Fruit fly (Drosophila melanogaster) whole organism, embryonic: Measurements from ENCODE around the gene CG43672.

Experiments used
- Adf1 ChIP-seq: fragments of 200-800 bp; sonication (Bioruptor generic); IDR thresholded peaks from 2 replicates; pipeline ENCODE4 v1.3.6; 2022; ENCODE audit warnings: missing biosample characterization, missing genetic modification characterization
- CG10274 ChIP-seq: fragments of 200-800 bp; sonication (Bioruptor generic); optimal IDR thresholded peaks from 3 replicates; lab custom pipeline; 2017; ENCODE audit warnings: missing biosample characterization, mild to moderate bottlenecking, missing genetic modification characterization
- CG10543 ChIP-seq: fragments of 200-800 bp; sonication (Bioruptor generic); optimal IDR thresholded peaks from 3 replicates; lab custom pipeline; 2017; ENCODE audit warnings: missing biosample characterization, mild to moderate bottlenecking, missing genetic modification characterization, moderate library complexity
- CG11093 ChIP-seq: fragments of 200-800 bp; sonication (Bioruptor generic); IDR thresholded peaks from 3 replicates; pipeline ENCODE4 v1.3.6; 2022; ENCODE audit warnings: missing biosample characterization, missing genetic modification characterization
- CG11504 ChIP-seq: fragments of 200-800 bp; sonication (Bioruptor generic); optimal IDR thresholded peaks from 3 replicates; lab custom pipeline; 2019; ENCODE audit warnings: missing biosample characterization, mild to moderate bottlenecking, missing genetic modification characterization, moderate library complexity
- CG1233 ChIP-seq: fragments of 200-800 bp; sonication (Bioruptor generic); optimal IDR thresholded peaks from 4 replicates; lab custom pipeline; 2018; ENCODE audit warnings: missing biosample characterization, mild to moderate bottlenecking, missing genetic modification characterization
- CG12942 ChIP-seq: fragments of 200-800 bp; sonication (Bioruptor generic); optimal IDR thresholded peaks from 3 replicates; lab custom pipeline; 2016; ENCODE audit warnings: missing biosample characterization, missing genetic modification characterization
- CG14014 ChIP-seq: fragments of 200-800 bp; sonication (Bioruptor generic); IDR thresholded peaks from 2 replicates; pipeline ENCODE4 v1.3.6; 2022; ENCODE audit warnings: missing biosample characterization, missing genetic modification characterization
- CG15514 ChIP-seq: fragments of 200-800 bp; sonication (Bioruptor generic); optimal IDR thresholded peaks from 3 replicates; lab custom pipeline; 2017; ENCODE audit warnings: missing biosample characterization, missing genetic modification characterization, mild to moderate bottlenecking, moderate library complexity, missing genetic modification reagents
- CG17829 ChIP-seq: fragments of 200-800 bp; optimal IDR thresholded peaks from 2 replicates; lab custom pipeline; 2019; ENCODE audit warnings: missing biosample characterization, mild to moderate bottlenecking, missing genetic modification characterization, moderate library complexity
- CG2678 ChIP-seq: fragments of 200-800 bp; sonication (Bioruptor generic); optimal IDR thresholded peaks from 3 replicates; lab custom pipeline; 2019; ENCODE audit warnings: missing biosample characterization, mild to moderate bottlenecking, missing genetic modification characterization, moderate library complexity
- CG2889 ChIP-seq: fragments of 200-800 bp; sonication (Bioruptor generic); IDR thresholded peaks from 3 replicates; pipeline ENCODE4 v1.3.6; 2022; ENCODE audit warnings: missing biosample characterization, missing genetic modification characterization
- CG31441 ChIP-seq: fragments of 200-800 bp; sonication (Bioruptor generic); IDR thresholded peaks from 2 replicates; pipeline ENCODE4 v1.3.6; 2022; ENCODE audit warnings: missing biosample characterization, missing genetic modification characterization
- CG3407 ChIP-seq: fragments of 200-800 bp; sonication (Bioruptor generic); optimal IDR thresholded peaks from 2 replicates; lab custom pipeline; 2018; ENCODE audit warnings: missing biosample characterization, mild to moderate bottlenecking, missing genetic modification characterization
- CG34224 ChIP-seq: fragments of 200-800 bp; sonication (Bioruptor generic); IDR thresholded peaks from 3 replicates; pipeline ENCODE4 v1.3.6; 2022; ENCODE audit warnings: missing biosample characterization, missing genetic modification characterization; ENCODE audit not compliant: partially characterized antibody
- CG4282 ChIP-seq: fragments of 200-800 bp; sonication (Bioruptor generic); optimal IDR thresholded peaks from 2 replicates; lab custom pipeline; 2016; ENCODE audit warnings: missing biosample characterization, missing genetic modification characterization
- CG6765 ChIP-seq: fragments of 200-800 bp; sonication (Bioruptor generic); optimal IDR thresholded peaks from 3 replicates; lab custom pipeline; 2017; ENCODE audit warnings: missing biosample characterization, mild to moderate bottlenecking, missing genetic modification characterization
- CG6854 ChIP-seq: fragments of 200-800 bp; sonication (Bioruptor generic); optimal IDR thresholded peaks from 3 replicates; lab custom pipeline; 2017; ENCODE audit warnings: missing biosample characterization, mild to moderate bottlenecking, missing genetic modification characterization
- CG7357 ChIP-seq: fragments of 200-800 bp; sonication (Bioruptor generic); IDR thresholded peaks from 3 replicates; pipeline ENCODE4 v1.3.6; 2022; ENCODE audit warnings: missing biosample characterization, missing genetic modification characterization
- CG8290 ChIP-seq, 3 experiments: fragments of 200-800 bp; sonication (Bioruptor generic); optimal IDR thresholded peaks; 2 replicates each; lab custom pipeline; 2016 to 2019; ENCODE audit warnings: missing biosample characterization in 3 of 3, missing genetic modification characterization in 3 of 3, mild to moderate bottlenecking in 2 of 3, moderate library complexity in 1 of 3
- CoRest ChIP-seq: fragments of 200-800 bp; sonication (Bioruptor generic); optimal IDR thresholded peaks from 3 replicates; lab custom pipeline; 2018; ENCODE audit warnings: missing biosample characterization, mild to moderate bottlenecking, missing genetic modification characterization, moderate library complexity
- Dek ChIP-seq: fragments of 200-800 bp; sonication (Bioruptor generic); optimal IDR thresholded peaks from 3 replicates; lab custom pipeline; 2019; ENCODE audit warnings: missing biosample characterization, mild to moderate bottlenecking, missing genetic modification characterization, moderate library complexity
- Doc2 ChIP-seq: fragments of 200-800 bp; sonication (Bioruptor generic); IDR thresholded peaks from 2 replicates; pipeline ENCODE4 v1.3.6; 2022; ENCODE audit warnings: missing biosample characterization, missing genetic modification characterization
- Drgx ChIP-seq: fragments of 200-800 bp; sonication (Bioruptor generic); IDR thresholded peaks from 2 replicates; pipeline ENCODE4 v1.3.6; 2022; ENCODE audit warnings: missing biosample characterization, missing genetic modification characterization
- Ets65A ChIP-seq: fragments of 200-800 bp; sonication (Bioruptor generic); peaks from one replicate; lab custom pipeline; 2016; ENCODE audit warnings: missing biosample characterization, missing genetic modification characterization
- Ets97D ChIP-seq: fragments of 200-800 bp; sonication (Bioruptor generic); optimal IDR thresholded peaks from 3 replicates; lab custom pipeline; 2016; ENCODE audit warnings: missing biosample characterization, missing genetic modification characterization
- GATAe ChIP-seq: fragments of 200-800 bp; sonication (Bioruptor generic); conservative IDR thresholded peaks from 2 replicates; pipeline ENCODE4 v1.3.6; 2022; ENCODE audit warnings: missing biosample characterization, missing genetic modification characterization
- HHEX ChIP-seq: fragments of 200-800 bp; sonication (Bioruptor generic); optimal IDR thresholded peaks from 3 replicates; lab custom pipeline; 2017; ENCODE audit warnings: missing biosample characterization, mild to moderate bottlenecking, missing genetic modification characterization, missing genetic modification reagents
- Hmr ChIP-seq: fragments of 200-800 bp; sonication (Bioruptor generic); optimal IDR thresholded peaks from 3 replicates; lab custom pipeline; 2017; ENCODE audit warnings: mild to moderate bottlenecking, missing biosample characterization, missing genetic modification reagents, missing genetic modification characterization
- Hr39 ChIP-seq: fragments of >200 bp; optimal IDR thresholded peaks from 2 replicates; lab custom pipeline; 2017
- Kr ChIP-seq: fragments of 200-800 bp; sonication (Bioruptor generic); optimal IDR thresholded peaks from 2 replicates; lab custom pipeline; 2017; ENCODE audit warnings: missing biosample characterization, mild to moderate bottlenecking, missing genetic modification characterization
- Mes4 ChIP-seq: fragments of 200-800 bp; sonication (Bioruptor generic); optimal IDR thresholded peaks from 2 replicates; lab custom pipeline; 2016; ENCODE audit warnings: missing biosample characterization, missing genetic modification characterization
- Nf-YA ChIP-seq: fragments of 200-800 bp; sonication (Bioruptor generic); IDR thresholded peaks from 2 replicates; pipeline ENCODE4 v1.3.6; 2022; ENCODE audit warnings: missing biosample characterization, missing genetic modification characterization
- Trl ChIP-seq, 3 experiments: fragments of >200 bp in 2 of 3; fragments of 200-800 bp in 1 of 3; sonication (Bioruptor generic) in 1 of 3; optimal IDR thresholded peaks; 2 replicates in 1 of 3; 3 replicates in 2 of 3; lab custom pipeline; 2016 to 2017; ENCODE audit warnings: missing biosample characterization in 1 of 3, missing genetic modification characterization in 1 of 3
- Vsx1 ChIP-seq: fragments of 200-800 bp; sonication (Bioruptor generic); optimal IDR thresholded peaks from 2 replicates; lab custom pipeline; 2017; ENCODE audit warnings: missing biosample characterization, mild to moderate bottlenecking, missing genetic modification characterization, missing genetic modification reagents
- ash1 ChIP-seq: fragments of 200-800 bp; sonication (Bioruptor generic); optimal IDR thresholded peaks from 2 replicates; lab custom pipeline; 2018; ENCODE audit warnings: missing biosample characterization, mild to moderate bottlenecking, missing genetic modification characterization
- bab2 ChIP-seq: fragments of 200-800 bp; sonication (Bioruptor generic); optimal IDR thresholded peaks from 2 replicates; lab custom pipeline; 2016; ENCODE audit warnings: missing biosample characterization, missing genetic modification characterization
- gt ChIP-seq: fragments of 200-800 bp; sonication (Bioruptor generic); IDR thresholded peaks from 2 replicates; pipeline ENCODE4 v1.3.6; 2022; ENCODE audit warnings: missing biosample characterization, missing genetic modification characterization
- lov ChIP-seq, 2 experiments: fragments of 200-800 bp in 1 of 2; fragments of >200 bp in 1 of 2; sonication (Bioruptor generic) in 1 of 2; IDR thresholded peaks in 1 of 2; optimal IDR thresholded peaks in 1 of 2; 2 replicates in 1 of 2; 3 replicates in 1 of 2; pipeline versions ENCODE4 v1.3.6 to Lab custom; 2017 to 2022; ENCODE audit warnings: missing biosample characterization in 1 of 2, missing genetic modification characterization in 1 of 2
- pho ChIP-seq: fragments of 200-800 bp; sonication (Bioruptor generic); optimal IDR thresholded peaks from 2 replicates; lab custom pipeline; 2016; ENCODE audit warnings: missing biosample characterization, missing genetic modification characterization
- ranshi ChIP-seq: fragments of 200-800 bp; sonication (Bioruptor generic); IDR thresholded peaks from 2 replicates; pipeline ENCODE4 v1.3.6; 2022; ENCODE audit warnings: missing biosample characterization, missing genetic modification characterization
- row ChIP-seq: fragments of 200-800 bp; sonication (Bioruptor generic); IDR thresholded peaks from 3 replicates; pipeline ENCODE4 v1.3.6; 2022; ENCODE audit warnings: missing biosample characterization, missing genetic modification characterization
- sd ChIP-seq: fragments of 200-800 bp; sonication (Bioruptor generic); optimal IDR thresholded peaks from 3 replicates; lab custom pipeline; 2018; ENCODE audit warnings: missing biosample characterization, mild to moderate bottlenecking, missing genetic modification characterization, moderate library complexity
- sob ChIP-seq: fragments of 200-800 bp; sonication (Bioruptor generic); IDR thresholded peaks from 2 replicates; pipeline ENCODE4 v1.3.6; 2022; ENCODE audit warnings: missing biosample characterization, missing genetic modification characterization
- wek ChIP-seq: fragments of 200-800 bp; sonication (Bioruptor generic); optimal IDR thresholded peaks from 3 replicates; lab custom pipeline; 2018; ENCODE audit warnings: missing biosample characterization, mild to moderate bottlenecking, missing genetic modification characterization, moderate library complexity

The CG43672 gene

DNA sequence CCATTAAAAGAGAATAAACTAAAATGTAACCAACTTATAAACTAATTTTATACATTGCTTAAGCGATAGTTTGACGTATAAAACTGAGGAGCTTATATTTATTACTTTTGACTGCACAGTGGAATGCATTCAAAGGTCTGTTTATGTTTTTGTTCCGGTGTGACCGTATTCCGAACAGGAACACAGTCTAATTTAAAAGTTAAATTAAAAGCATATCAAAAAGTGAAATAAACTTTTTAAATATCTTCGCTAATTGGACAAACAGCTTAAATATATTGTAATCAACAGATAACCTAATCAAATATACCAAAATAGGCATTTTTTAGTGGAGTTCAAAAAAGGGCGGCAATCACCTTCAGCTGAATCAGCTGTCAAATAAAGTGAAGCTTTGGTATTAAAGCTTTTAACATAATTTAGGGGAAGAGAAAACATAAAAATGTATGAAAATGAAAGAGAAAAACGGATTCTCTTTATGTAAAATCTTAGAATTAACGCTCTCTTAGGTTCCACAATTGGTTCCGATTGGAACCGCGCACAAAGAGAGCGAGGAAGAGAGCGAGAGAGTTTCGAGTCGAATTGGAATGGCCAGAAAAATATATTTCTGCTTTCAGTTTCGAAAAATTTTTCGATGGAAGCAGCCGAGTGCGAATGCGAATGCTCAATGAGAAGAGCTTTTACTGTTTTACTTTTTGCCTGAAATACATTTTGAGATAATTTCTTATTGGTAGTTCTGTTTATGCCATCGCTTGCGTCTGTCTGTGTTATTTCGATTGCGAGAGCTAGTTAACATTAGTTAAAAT, 31.2 kb downstream of the CG43672 start, which contains the start of the genes PGRP-LE and sd (continued):
- peak; percentile 12 for TF ChIP-seq CoRest (tag; lab: Kevin White, UChicago)
- TF ChIP-seq CG34224: peak; percentile 54; the same call in 2 of the 3 replicates
- TF ChIP-seq, all 482 proteins: peak for 49

DNA sequence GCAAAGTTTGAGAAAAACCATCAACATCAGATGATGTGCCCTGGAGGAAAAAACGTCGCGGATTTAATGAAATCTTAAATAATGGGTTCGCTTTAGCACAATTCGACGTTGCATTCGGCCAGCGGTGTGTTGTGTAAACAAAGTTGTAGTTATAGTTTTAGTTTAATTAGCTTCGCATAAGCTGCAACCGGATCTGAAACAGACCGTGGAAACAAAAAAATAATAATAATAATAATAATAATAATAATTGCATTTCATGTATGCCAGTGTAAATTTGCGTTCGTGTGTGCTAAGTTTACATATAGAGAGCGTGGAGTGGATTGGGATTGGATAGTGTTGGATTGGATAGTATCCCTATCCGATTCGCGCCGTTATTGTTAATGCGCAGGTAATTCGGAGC, 32.0 kb downstream of the CG43672 start:
- TF ChIP-seq CG31441 (GFP tag; lab: Robert Waterston, UW) (no peak), CG10274 (GFP tag; lab: Kevin White, UChicago) (no peak), sob (GFP tag; lab: Robert Waterston, UW) (no peak), CG1233 (GFP tag; lab: Kevin White, UChicago) (no peak), row (0 out of 3 replicates have a peak, but pooled peaks have one; percentile 8), Mes4 (GFP tag; lab: Kevin White, UChicago) (no peak), CG11504 (tag; lab: Kevin White, UChicago) (peak; percentile 8), ranshi (GFP tag; lab: Robert Waterston, UW) (no peak), CG12942 (GFP tag; lab: Kevin White, UChicago) (no peak), CG2889 (GFP tag; lab: Robert Waterston, UW) (no peak), CG17829 (tag; lab: Kevin White, UChicago) (no peak), HHEX (no peak), gt (no peak), ash1 (GFP tag; lab: Kevin White, UChicago) (no peak), CG14014 (GFP tag; lab: Robert Waterston, UW) (no peak), CG6765 (GFP tag; lab: Kevin White, UChicago) (peak; percentile 9), CG2678 (tag; lab: Kevin White, UChicago) (peak; percentile 10), Adf1 (GFP tag; lab: Robert Waterston, UW) (no peak), Hmr (GFP tag; lab: Kevin White, UChicago) (no peak), Ets97D (no peak), Nf-YA (GFP tag; lab: Robert Waterston, UW) (no peak), CG11093 (GFP tag; lab: Robert Waterston, UW) (no peak), Trl (optimal IDR thresholded peaks at IDR 0.05; lab: Kevin White, UChicago) (no peak), Trl (GFP tag; optimal IDR thresholded peaks at IDR 0.05; lab: Kevin White, UChicago) (no peak), Kr (GFP tag; lab: Kevin White, UChicago) (no peak), GATAe (no peak), Drgx (0 out of 2 replicates have a peak, but pooled peaks have one; percentile 20), pho (GFP tag; lab: Kevin White, UChicago) (no peak), CG6854 (GFP tag; lab: Kevin White, UChicago) (no peak), Hr39 (lab: Kevin White, UChicago) (no peak), Vsx1 (GFP tag; lab: Kevin White, UChicago) (no peak), lov (optimal IDR thresholded peaks at IDR 0.05; lab: Kevin White, UChicago) (no peak), lov (GFP tag; IDR thresholded peaks at IDR 0.05; lab: Robert Waterston, UW) (no peak), CG10543 (GFP tag; lab: Kevin White, UChicago) (no peak), Doc2 (GFP tag; lab: Robert Waterston, UW) (no peak), Dek (tag; lab: Kevin White, UChicago) (no peak)

DNA sequence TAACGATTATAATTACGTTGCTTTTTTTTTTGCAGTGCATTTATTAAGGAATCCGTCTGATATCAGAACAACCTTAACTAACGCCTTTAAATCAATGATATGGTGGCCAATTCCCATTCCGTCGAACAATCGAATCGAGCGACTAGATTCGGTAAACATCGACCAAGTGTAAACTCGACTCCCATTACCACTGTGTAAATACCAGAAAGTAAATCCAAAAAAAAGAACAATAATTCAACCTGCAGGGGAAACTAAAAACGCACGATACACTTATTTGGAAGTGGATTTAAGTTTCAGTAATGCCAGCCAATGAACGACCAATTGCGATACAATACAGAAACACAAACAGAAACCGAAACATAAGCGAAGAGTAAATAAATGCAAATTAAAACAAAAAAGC, 32.8 kb downstream of the CG43672 start:
- TF ChIP-seq CG8290 (GFP tag; optimal IDR thresholded peaks at IDR 0.05; lab: Kevin White, UChicago): no peak
- peak in 1 of 2 experiments; percentile 45 for TF ChIP-seq CG8290 (tag; optimal IDR thresholded peaks at IDR 0.05; lab: Kevin White, UChicago)
- TF ChIP-seq bab2: peak; percentile 10
- no peak for TF ChIP-seq CG7357 (GFP tag; lab: Robert Waterston, UW)
- TF ChIP-seq CG15514 (GFP tag; lab: Kevin White, UChicago): peak; percentile 3
- peak; percentile 11 for TF ChIP-seq CG6854 (GFP tag; lab: Kevin White, UChicago)
- TF ChIP-seq CG6765 (GFP tag; lab: Kevin White, UChicago): peak; percentile 6
- TF ChIP-seq sob (GFP tag; lab: Robert Waterston, UW): peak; percentile 25; the same call in 1 of the 2 replicates
- TF ChIP-seq wek (GFP tag; lab: Kevin White, UChicago): no peak
- peak; percentile 49 for TF ChIP-seq Hmr (GFP tag; lab: Kevin White, UChicago)
- no peak for TF ChIP-seq pho (GFP tag; lab: Kevin White, UChicago)
- TF ChIP-seq CG4282 (GFP tag; lab: Kevin White, UChicago): no peak
- TF ChIP-seq CG1233 (GFP tag; lab: Kevin White, UChicago): peak; percentile 24
- TF ChIP-seq sd: peak; percentile 17
- TF ChIP-seq CG2678 (tag; lab: Kevin White, UChicago): peak; percentile 21
- TF ChIP-seq CG3407: no peak
- TF ChIP-seq Ets65A (GFP tag; lab: Kevin White, UChicago): peak; percentile 78
